Worm (Caenorhabditis elegans) whole organism, mixed stage, embryonic: Measurements from ENCODE around the gene mel-32.
A peak's percentile ranks its signal among the peaks of the same experiment; 100 is the strongest.

Experiments
- bed-3 ChIP-seq: fragments of 200-800 bp; sonication (Bioruptor generic); optimal IDR thresholded peaks from 3 replicates; lab custom pipeline; 2018; ENCODE audit warnings: mild to moderate bottlenecking, missing genetic modification characterization, moderate library complexity, missing compliant biosample characterization
- blmp-1 ChIP-seq: fragments of 150-350 bp; optimal IDR thresholded peaks from 2 replicates; lab custom pipeline; 2014; ENCODE audit warnings: missing biosample characterization, missing genetic modification characterization
- ceh-39 ChIP-seq: fragments of 150-350 bp; optimal IDR thresholded peaks from 2 replicates; lab custom pipeline; 2014; ENCODE audit warnings: missing biosample characterization, missing genetic modification characterization
- ceh-43 ChIP-seq: fragments of 200-800 bp; sonication (Bioruptor generic); optimal IDR thresholded peaks from 2 replicates; lab custom pipeline; 2018; ENCODE audit warnings: mild to moderate bottlenecking, missing genetic modification characterization, moderate library complexity, missing compliant biosample characterization
- ces-1 ChIP-seq: fragments of 150-350 bp; optimal IDR thresholded peaks from 2 replicates; lab custom pipeline; 2014; ENCODE audit warnings: missing biosample characterization, missing genetic modification reagents, missing genetic modification characterization
- cnd-1 ChIP-seq: fragments of 200-800 bp; sonication (Bioruptor generic); optimal IDR thresholded peaks from 2 replicates; lab custom pipeline; 2018; ENCODE audit warnings: mild to moderate bottlenecking, missing genetic modification characterization, missing compliant biosample characterization
- drap-1 ChIP-seq: fragments of 200-800 bp; sonication (Bioruptor generic); optimal IDR thresholded peaks from 3 replicates; lab custom pipeline; 2018; ENCODE audit warnings: mild to moderate bottlenecking, missing genetic modification characterization, missing compliant biosample characterization
- elt-3 ChIP-seq: fragments of 150-350 bp; optimal IDR thresholded peaks from 2 replicates; lab custom pipeline; 2014; ENCODE audit warnings: missing biosample characterization, missing genetic modification characterization
- flh-1 ChIP-seq: fragments of 200-800 bp; sonication (Bioruptor generic); optimal IDR thresholded peaks from 2 replicates; lab custom pipeline; 2018; ENCODE audit warnings: mild to moderate bottlenecking, missing genetic modification characterization, moderate library complexity, missing compliant biosample characterization
- ham-2 ChIP-seq: fragments of 200-800 bp; sonication (Bioruptor generic); optimal IDR thresholded peaks from 2 replicates; lab custom pipeline; 2018; ENCODE audit warnings: mild to moderate bottlenecking, missing genetic modification characterization, missing compliant biosample characterization
- hlh-1 ChIP-seq: fragments of 150-350 bp; optimal IDR thresholded peaks from 2 replicates; lab custom pipeline; 2014; ENCODE audit warnings: missing biosample characterization, missing genetic modification reagents, missing genetic modification characterization
- lin-32 ChIP-seq: fragments of 200-800 bp; sonication (Bioruptor generic); optimal IDR thresholded peaks from 2 replicates; lab custom pipeline; 2018; ENCODE audit warnings: mild to moderate bottlenecking, missing genetic modification characterization, missing compliant biosample characterization
- lsy-2 ChIP-seq: fragments of 150-350 bp; optimal IDR thresholded peaks from 2 replicates; lab custom pipeline; 2014; ENCODE audit warnings: missing biosample characterization, missing genetic modification characterization
- mab-5 ChIP-seq: fragments of 150-350 bp; optimal IDR thresholded peaks from 2 replicates; lab custom pipeline; 2014; ENCODE audit warnings: missing biosample characterization, missing genetic modification characterization
- mep-1 ChIP-seq: fragments of 150-350 bp; optimal IDR thresholded peaks from 2 replicates; lab custom pipeline; 2017; ENCODE audit warnings: missing biosample characterization, missing genetic modification reagents, missing genetic modification characterization, inconsistent platforms
- mls-2 ChIP-seq: sonication (generic microtip); optimal IDR thresholded peaks from 2 replicates; lab custom pipeline; 2016; ENCODE audit warnings: mild to moderate bottlenecking, missing genetic modification characterization, moderate library complexity, missing compliant biosample characterization
- nhr-12 ChIP-seq: fragments of 150-350 bp; optimal IDR thresholded peaks from 2 replicates; lab custom pipeline; 2014; ENCODE audit warnings: missing biosample characterization, missing genetic modification characterization
- nhr-2 ChIP-seq: fragments of 150-350 bp; optimal IDR thresholded peaks from 2 replicates; lab custom pipeline; 2014; ENCODE audit warnings: missing biosample characterization, missing genetic modification characterization
- nhr-237 ChIP-seq: fragments of 150-350 bp; optimal IDR thresholded peaks from 2 replicates; lab custom pipeline; 2014; ENCODE audit warnings: missing biosample characterization, missing genetic modification characterization
- nhr-28 ChIP-seq: fragments of 150-350 bp; optimal IDR thresholded peaks from 2 replicates; lab custom pipeline; 2014; ENCODE audit warnings: missing biosample characterization, missing genetic modification characterization
- nhr-76 ChIP-seq: sonication (generic microtip); optimal IDR thresholded peaks from 2 replicates; lab custom pipeline; 2017; ENCODE audit warnings: missing biosample characterization, missing genetic modification characterization
- pha-4 ChIP-seq: fragments of 150-350 bp; optimal IDR thresholded peaks from 2 replicates; lab custom pipeline; 2018; ENCODE audit warnings: missing biosample characterization, missing genetic modification reagents, missing genetic modification characterization
- sem-2 ChIP-seq: fragments of 200-800 bp; sonication (Bioruptor generic); optimal IDR thresholded peaks from 2 replicates; lab custom pipeline; 2018; ENCODE audit warnings: mild to moderate bottlenecking, missing genetic modification characterization, missing compliant biosample characterization
- snpc-4 ChIP-seq: fragments of 150-350 bp; optimal IDR thresholded peaks from 2 replicates; lab custom pipeline; 2014; ENCODE audit warnings: missing biosample characterization, missing genetic modification characterization
- sptf-1 ChIP-seq: sonication (generic microtip); optimal IDR thresholded peaks from 2 replicates; lab custom pipeline; 2017; ENCODE audit warnings: mild to moderate bottlenecking, missing genetic modification characterization, moderate library complexity, missing compliant biosample characterization
- tbx-8 ChIP-seq: fragments of 200-800 bp; sonication (Bioruptor generic); optimal IDR thresholded peaks from 2 replicates; lab custom pipeline; 2018; ENCODE audit warnings: mild to moderate bottlenecking, missing genetic modification characterization, moderate library complexity, missing compliant biosample characterization
- unc-120 ChIP-seq: sonication (generic microtip); optimal IDR thresholded peaks from 2 replicates; lab custom pipeline; 2017; ENCODE audit warnings: missing genetic modification characterization, missing compliant biosample characterization; ENCODE audit not compliant: poor library complexity, severe bottlenecking
- unc-39 ChIP-seq: fragments of 150-350 bp; optimal IDR thresholded peaks from 2 replicates; lab custom pipeline; 2014; ENCODE audit warnings: missing biosample characterization, missing genetic modification characterization
- unc-62 ChIP-seq: fragments of 150-350 bp; optimal IDR thresholded peaks from 2 replicates; lab custom pipeline; 2014; ENCODE audit warnings: missing biosample characterization, missing genetic modification reagents, missing genetic modification characterization
- zip-8 ChIP-seq: fragments of 150-350 bp; optimal IDR thresholded peaks from 2 replicates; lab custom pipeline; 2014; ENCODE audit warnings: missing biosample characterization, missing genetic modification characterization
- ztf-11 ChIP-seq: fragments of 150-350 bp; optimal IDR thresholded peaks from 2 replicates; lab custom pipeline; 2014; ENCODE audit warnings: missing biosample characterization, missing genetic modification characterization

Gene mel-32

DNA sequence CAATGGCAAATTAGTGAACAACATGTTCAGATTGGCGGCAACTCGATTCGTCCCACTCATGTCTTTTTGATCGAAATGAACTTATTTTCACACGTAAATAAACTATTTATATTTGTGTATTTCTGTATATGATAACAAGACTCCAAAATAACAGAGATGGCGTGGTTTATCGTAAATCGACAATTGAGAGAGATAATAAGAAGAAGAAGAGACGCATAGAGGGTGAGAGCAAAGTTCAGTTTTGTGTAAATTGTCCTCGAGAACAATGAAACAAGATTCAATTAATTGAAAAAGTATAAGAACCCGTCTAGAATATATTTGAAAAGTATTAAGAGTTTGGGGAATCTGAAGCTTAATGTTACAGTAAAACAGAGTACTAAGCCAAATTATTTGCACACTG is 31.4 kb downstream of the mel-32 start:
- TF ChIP-seq unc-39: no peak
- no peak for TF ChIP-seq mls-2 (tag; lab: Kevin White, UChicago)

DNA sequence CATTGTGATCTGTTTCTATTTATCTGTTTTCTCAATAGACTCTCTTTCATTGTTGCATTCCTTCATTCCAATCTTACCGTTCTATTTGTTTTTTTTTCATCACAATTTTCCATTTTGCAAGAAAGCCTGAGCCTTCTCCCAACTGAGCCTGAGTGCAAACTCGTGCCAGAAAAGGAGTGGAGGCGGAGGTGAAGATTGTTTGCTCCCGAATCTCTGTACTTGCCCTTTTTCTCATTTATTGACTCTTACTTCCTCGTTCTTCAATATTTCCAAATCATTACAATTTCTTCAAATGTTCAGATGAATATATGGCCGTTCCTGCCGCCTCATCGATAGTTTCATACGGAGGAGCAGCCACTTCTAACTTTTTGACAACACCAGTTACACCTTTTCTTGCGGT is 36.0 kb downstream of the mel-32 start, which contains the start of gene let-756:
TSS of gene let-756 (plus strand) at position 301 of the 400 bp plus-strand sequence.
- no peak for TF ChIP-seq nhr-12 (tag; lab: Kevin White, UChicago)
- TF ChIP-seq ztf-11 (tag; lab: Kevin White, UChicago): no peak
- no peak for TF ChIP-seq snpc-4 (tag; lab: Kevin White, UChicago)
- no peak for TF ChIP-seq nhr-2 (tag; lab: Kevin White, UChicago)
- TF ChIP-seq sptf-1 (tag; lab: Kevin White, UChicago): no peak
- TF ChIP-seq unc-120 (tag; lab: Kevin White, UChicago): no peak
- no peak for TF ChIP-seq unc-62 (GFP tag; lab: Kevin White, UChicago)
- no peak for TF ChIP-seq nhr-28
- no peak for TF ChIP-seq ces-1 (GFP tag; lab: Kevin White, UChicago)
- no peak for TF ChIP-seq elt-3 (tag; lab: Kevin White, UChicago)
- TF ChIP-seq ceh-39: no peak
- no peak for TF ChIP-seq cnd-1
- no peak for TF ChIP-seq ham-2 (GFP tag; lab: Kevin White, UChicago)

DNA sequence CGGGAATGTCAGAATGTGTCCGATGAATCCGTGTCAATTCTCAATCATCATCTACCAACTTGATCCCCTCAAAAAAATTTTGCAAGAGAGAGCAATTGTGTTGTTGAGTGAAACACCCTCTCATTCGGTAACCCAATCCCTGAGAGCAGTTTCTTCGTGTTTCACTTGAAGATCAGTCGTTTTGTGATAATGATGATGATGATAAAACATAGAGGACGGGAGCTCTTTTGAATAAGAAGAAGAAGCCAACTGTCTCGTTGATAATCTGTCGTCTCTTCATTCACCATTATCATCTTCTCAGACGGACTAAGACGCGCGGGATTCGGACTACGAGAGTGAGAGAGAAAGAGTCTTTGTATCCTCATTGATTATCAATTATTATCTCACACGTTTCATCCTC is 37.7 kb downstream of the mel-32 start:
- no peak for TF ChIP-seq flh-1 (GFP tag; lab: Kevin White, UChicago)
- TF ChIP-seq cnd-1: no peak
- TF ChIP-seq mep-1 (tag; lab: Kevin White, UChicago): no peak
- TF ChIP-seq pha-4: no peak
- peak; percentile 30 for TF ChIP-seq mab-5 (tag; lab: Kevin White, UChicago)
- TF ChIP-seq unc-120 (tag; lab: Kevin White, UChicago): peak; percentile 66
- no peak for TF ChIP-seq sem-2 (GFP tag; lab: Kevin White, UChicago)
- peak; percentile 94 for TF ChIP-seq hlh-1 (tag; lab: Kevin White, UChicago)
- peak; percentile 88 for TF ChIP-seq unc-62 (GFP tag; lab: Kevin White, UChicago)
- no peak for TF ChIP-seq snpc-4 (tag; lab: Kevin White, UChicago)
- TF ChIP-seq sptf-1 (tag; lab: Kevin White, UChicago): no peak
- TF ChIP-seq lin-32 (GFP tag; lab: Kevin White, UChicago): no peak

DNA sequence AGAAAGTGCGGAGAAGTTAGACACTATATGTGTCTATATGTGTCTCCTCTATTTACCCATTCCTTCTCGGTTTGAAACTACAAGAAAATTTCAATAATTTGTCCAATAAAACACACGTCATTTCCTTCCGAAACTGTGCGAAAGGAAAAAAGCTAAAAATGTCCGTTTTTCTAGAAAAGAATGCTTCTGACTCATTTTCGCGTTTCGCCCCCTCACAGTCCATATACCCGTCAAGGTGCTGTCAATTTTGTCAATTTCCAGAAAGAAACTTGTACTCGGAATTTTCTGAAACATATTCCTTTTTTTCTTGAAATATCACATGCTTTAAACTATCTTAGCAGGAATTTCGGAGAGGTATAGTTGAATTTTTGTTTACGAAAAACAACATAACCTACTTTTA is 40.0 kb downstream of the mel-32 start:
- TF ChIP-seq unc-39: no peak
- no peak for TF ChIP-seq hlh-1 (tag; lab: Kevin White, UChicago)
- TF ChIP-seq blmp-1 (tag; lab: Kevin White, UChicago): no peak
- no peak for TF ChIP-seq zip-8 (tag; lab: Kevin White, UChicago)
- TF ChIP-seq lsy-2 (tag; lab: Kevin White, UChicago): no peak
- no peak for TF ChIP-seq ceh-39
- no peak for TF ChIP-seq mab-5 (tag; lab: Kevin White, UChicago)
- no peak for TF ChIP-seq ham-2 (GFP tag; lab: Kevin White, UChicago)
- no peak for TF ChIP-seq lin-32 (GFP tag; lab: Kevin White, UChicago)
- TF ChIP-seq mep-1 (tag; lab: Kevin White, UChicago): no peak
- TF ChIP-seq nhr-237 (tag; lab: Kevin White, UChicago): no peak
- no peak for TF ChIP-seq drap-1 (GFP tag; lab: Kevin White, UChicago)
- no peak for TF ChIP-seq nhr-28

DNA sequence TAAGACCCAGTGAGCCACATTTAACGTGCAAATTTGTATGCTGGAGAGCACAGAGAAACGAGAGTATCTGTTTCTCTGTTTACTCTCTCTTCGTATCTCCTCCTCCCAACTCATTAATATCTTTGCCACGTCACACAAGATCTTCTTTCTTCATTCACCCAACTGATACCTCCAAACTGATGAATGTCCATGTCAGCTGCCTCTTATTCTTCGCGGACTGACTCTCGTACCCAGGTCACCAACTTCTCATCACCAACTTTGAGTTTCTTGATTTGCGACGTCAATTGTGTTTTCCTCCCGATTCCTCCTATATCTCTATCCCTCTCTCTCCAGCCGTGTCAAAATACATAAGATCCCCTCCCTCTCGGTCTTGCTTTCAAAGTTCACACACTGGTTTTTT is 40.5 kb downstream of the mel-32 start:
- TF ChIP-seq ztf-11 (tag; lab: Kevin White, UChicago) (no peak), snpc-4 (tag; lab: Kevin White, UChicago) (no peak), bed-3 (no peak), elt-3 (tag; lab: Kevin White, UChicago) (no peak), mab-5 (tag; lab: Kevin White, UChicago) (peak; percentile 48), flh-1 (GFP tag; lab: Kevin White, UChicago) (no peak), cnd-1 (no peak), ces-1 (GFP tag; lab: Kevin White, UChicago) (no peak), ceh-43 (GFP tag; lab: Kevin White, UChicago) (no peak), nhr-28 (no peak), unc-120 (tag; lab: Kevin White, UChicago) (peak; percentile 69), sptf-1 (tag; lab: Kevin White, UChicago) (no peak), unc-39 (no peak), zip-8 (tag; lab: Kevin White, UChicago) (no peak), nhr-76 (tag; lab: Kevin White, UChicago) (no peak), tbx-8 (GFP tag; lab: Kevin White, UChicago) (no peak), hlh-1 (tag; lab: Kevin White, UChicago) (peak; percentile 99), unc-62 (GFP tag; lab: Kevin White, UChicago) (peak; percentile 89), ham-2 (GFP tag; lab: Kevin White, UChicago) (no peak), mep-1 (tag; lab: Kevin White, UChicago) (no peak)
